Fruit fly (Drosophila melanogaster): ENCODE measurements around the gene CG11369.

Gene CG11369

DNA sequence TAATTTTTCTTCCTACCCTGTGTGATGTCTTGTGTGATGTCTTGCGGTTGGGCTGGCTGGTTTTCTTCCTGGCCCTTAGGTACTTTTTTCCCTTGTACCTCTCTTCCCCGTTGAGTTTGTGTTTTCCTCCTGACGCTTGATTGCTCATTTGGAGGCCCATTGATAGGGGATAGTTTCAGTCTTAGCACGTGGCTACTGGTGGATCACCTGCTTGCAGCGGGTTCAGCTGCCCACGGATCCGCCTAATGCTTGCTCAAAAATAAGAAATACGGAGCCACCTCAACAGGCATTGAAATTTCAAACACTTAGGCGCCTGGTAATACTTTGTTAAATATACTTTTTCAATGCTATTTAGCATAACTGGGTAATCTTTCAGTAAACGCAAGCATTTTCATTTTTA lies at the start of gene CG11369:
Gene CG11369, plus strand, starts transcription at position 301 of the 400 bp plus-strand sequence.
- TF ChIP-seq CG30020 (tag; optimal IDR thresholded peaks at IDR 0.05) (no peak), sug (tag; optimal IDR thresholded peaks at IDR 0.05) (no peak), Ets65A (GFP tag) (peak; percentile 11), gt (GFP tag; IDR thresholded peaks at IDR 0.05) (no peak), sens (GFP tag) (peak; percentile 23), Oli (tag; optimal IDR thresholded peaks at IDR 0.05) (no peak), stc (GFP tag; IDR thresholded peaks at IDR 0.05) (no peak), CG31388 (GFP tag; optimal IDR thresholded peaks at IDR 0.05) (no peak), ac (GFP tag; optimal IDR thresholded peaks at IDR 0.05) (peak; percentile 39)

DNA sequence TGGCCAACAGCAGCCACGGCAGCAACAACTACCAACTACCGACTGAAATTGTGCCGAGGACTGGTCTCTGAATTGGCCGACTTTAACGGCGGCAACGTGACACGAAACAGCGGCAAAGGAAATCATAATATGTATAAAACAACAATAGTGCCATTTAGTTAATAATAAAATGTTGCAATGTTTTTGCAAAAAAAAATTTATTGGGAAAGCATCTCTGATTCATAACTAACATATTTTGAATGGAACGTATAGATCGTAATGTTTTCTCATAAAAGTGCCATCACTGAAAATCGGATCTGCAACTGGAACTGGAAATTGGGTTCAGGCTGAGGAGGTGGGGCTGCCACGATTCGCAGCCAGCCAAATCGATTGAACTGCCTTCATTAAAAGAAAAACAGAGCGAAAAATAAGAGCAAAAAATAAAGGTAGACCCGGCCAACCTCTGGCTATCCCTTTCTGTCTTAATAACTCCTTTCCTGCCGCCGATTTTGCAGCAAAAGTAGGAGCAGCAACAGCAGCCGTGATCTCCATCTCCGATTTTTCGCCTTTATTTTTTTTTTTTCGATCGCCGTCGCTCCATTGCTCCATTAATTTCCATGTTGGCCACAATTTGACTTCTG lies 47.9 kb upstream of the CG11369 start:
- TF ChIP-seq wek (GFP tag; optimal IDR thresholded peaks at IDR 0.05): no peak
- no peak for TF ChIP-seq Fer2 (tag; optimal IDR thresholded peaks at IDR 0.05)
- no peak for TF ChIP-seq CG6813 (GFP tag; optimal IDR thresholded peaks at IDR 0.05)
- no peak for TF ChIP-seq CG7928 (GFP tag; optimal IDR thresholded peaks at IDR 0.05)
- TF ChIP-seq CG14014 (GFP tag; IDR thresholded peaks at IDR 0.05): no peak
- no peak for TF ChIP-seq CG14441 (GFP tag; IDR thresholded peaks at IDR 0.05)
- TF ChIP-seq Chrac-16 (GFP tag; optimal IDR thresholded peaks at IDR 0.05): no peak
- no peak for TF ChIP-seq CG10267 (tag; optimal IDR thresholded peaks at IDR 0.05)
- TF ChIP-seq BEAF-32 (GFP tag; optimal IDR thresholded peaks at IDR 0.05): peak; percentile 0
- no peak for TF ChIP-seq CG8290 (GFP tag; optimal IDR thresholded peaks at IDR 0.05)
- no peak for TF ChIP-seq CG8290 (tag; optimal IDR thresholded peaks at IDR 0.05)
- no peak for TF ChIP-seq Mes4 (GFP tag; optimal IDR thresholded peaks at IDR 0.05)
- TF ChIP-seq CG15073 (GFP tag; optimal IDR thresholded peaks at IDR 0.05): no peak
- TF ChIP-seq so (GFP tag; IDR thresholded peaks at IDR 0.05): no peak
- no peak for TF ChIP-seq wdn (GFP tag; IDR thresholded peaks at IDR 0.05)
- no peak for TF ChIP-seq vfl (GFP tag; optimal IDR thresholded peaks at IDR 0.05)
- TF ChIP-seq CG10543 (GFP tag; optimal IDR thresholded peaks at IDR 0.05): no peak
- TF ChIP-seq sens (GFP tag): peak; percentile 5
- TF ChIP-seq CG18619 (GFP tag; optimal IDR thresholded peaks at IDR 0.05): no peak
- no peak for TF ChIP-seq Side (GFP tag; optimal IDR thresholded peaks at IDR 0.05)
- TF ChIP-seq CG17385 (GFP tag; optimal IDR thresholded peaks at IDR 0.05): no peak
- no peak for TF ChIP-seq CG18764 (GFP tag; optimal IDR thresholded peaks at IDR 0.05)
- TF ChIP-seq CG11456 (GFP tag; IDR thresholded peaks at IDR 0.05): no peak
- TF ChIP-seq CG4707 (GFP tag; optimal IDR thresholded peaks at IDR 0.05): no peak
- TF ChIP-seq CG33213 (GFP tag; optimal IDR thresholded peaks at IDR 0.05): no peak
- peak; percentile 27 for TF ChIP-seq nom (GFP tag; optimal IDR thresholded peaks at IDR 0.05)
- no peak for TF ChIP-seq CG16815 (GFP tag; optimal IDR thresholded peaks at IDR 0.05)
- TF ChIP-seq HLH3B (GFP tag; IDR thresholded peaks at IDR 0.05): no peak
- no peak for TF ChIP-seq nerfin-2 (GFP tag; IDR thresholded peaks at IDR 0.05; ENCODE audit: partially characterized antibody)
- no peak for TF ChIP-seq usp (GFP tag; optimal IDR thresholded peaks at IDR 0.05)
- no peak for TF ChIP-seq Antp (GFP tag; optimal IDR thresholded peaks at IDR 0.05)
- TF ChIP-seq Vsx1 (GFP tag; optimal IDR thresholded peaks at IDR 0.05): no peak
- TF ChIP-seq Hr78 (GFP tag; optimal IDR thresholded peaks at IDR 0.05): no peak
- no peak for TF ChIP-seq CG17328 (GFP tag; IDR thresholded peaks at IDR 0.05)
- no peak for TF ChIP-seq CG11247 (GFP tag; IDR thresholded peaks at IDR 0.05)
- TF ChIP-seq run (tag; optimal IDR thresholded peaks at IDR 0.05): no peak
- TF ChIP-seq CG12744 (GFP tag; optimal IDR thresholded peaks at IDR 0.05): no peak
- no peak for TF ChIP-seq Elba2 (GFP tag; optimal IDR thresholded peaks at IDR 0.05)
- TF ChIP-seq Drgx (GFP tag; IDR thresholded peaks at IDR 0.05): peak; percentile 37; the same call in 1 of the 2 replicates
- TF ChIP-seq CG7839 (tag; optimal IDR thresholded peaks at IDR 0.05): no peak
- TF ChIP-seq corto (GFP tag; optimal IDR thresholded peaks at IDR 0.05): peak; percentile 73
- peak; percentile 34 for TF ChIP-seq lbe (GFP tag; optimal IDR thresholded peaks at IDR 0.05)
